Worm (Caenorhabditis elegans): ENCODE results near the gene cct-5.

cct-5 gene

ce11 chrIII:4506140-4506539, 1.8 kb downstream of the cct-5 start:
- TF ChIP-seq ztf-23 (GFP tag; IDR thresholded peaks at IDR 0.05) (no peak), ref-1 (GFP tag; conservative IDR thresholded peaks at IDR 0.05) (no peak), klf-2 (GFP tag; conservative IDR thresholded peaks at IDR 0.05) (no peak), flt-1 (GFP tag; IDR thresholded peaks at IDR 0.05) (no peak), med-1 (GFP tag; optimal IDR thresholded peaks at IDR 0.05; ENCODE audit: insufficient read depth) (no peak), ztf-29 (GFP tag; IDR thresholded peaks at IDR 0.05) (no peak), cog-1 (tag; optimal IDR thresholded peaks at IDR 0.05) (no peak), tab-1 (GFP tag; IDR thresholded peaks at IDR 0.05) (no peak), T22C8.4 (GFP tag; IDR thresholded peaks at IDR 0.05) (no peak)

- no peak for TF ChIP-seq ztf-23 (GFP tag; IDR thresholded peaks at IDR 0.05)
Measured at ce11 chrIII:4505726-4506125, 2.2 kb downstream of the cct-5 start.

- TF ChIP-seq ref-1 (GFP tag; conservative IDR thresholded peaks at IDR 0.05): no peak
- no peak for TF ChIP-seq T22C8.4 (GFP tag; IDR thresholded peaks at IDR 0.05)
- no peak for TF ChIP-seq cog-1 (tag; optimal IDR thresholded peaks at IDR 0.05)
- no peak for TF ChIP-seq ztf-29 (GFP tag; IDR thresholded peaks at IDR 0.05)
- no peak for TF ChIP-seq tab-1 (GFP tag; IDR thresholded peaks at IDR 0.05)
- no peak for TF ChIP-seq med-1 (GFP tag; optimal IDR thresholded peaks at IDR 0.05; ENCODE audit: insufficient read depth)
- TF ChIP-seq ztf-23 (GFP tag; IDR thresholded peaks at IDR 0.05): no peak
- no peak for TF ChIP-seq flt-1 (GFP tag; IDR thresholded peaks at IDR 0.05)
- TF ChIP-seq klf-2 (GFP tag; conservative IDR thresholded peaks at IDR 0.05): no peak
Measured at ce11 chrIII:4504934-4505484, 2.9 kb downstream of the cct-5 start.

ce11 chrIII:4504358-4504757, 3.6 kb downstream of the cct-5 start:
- no peak for TF ChIP-seq ref-1 (GFP tag; conservative IDR thresholded peaks at IDR 0.05)
- TF ChIP-seq klf-2 (GFP tag; conservative IDR thresholded peaks at IDR 0.05): no peak
- no peak for TF ChIP-seq ztf-23 (GFP tag; IDR thresholded peaks at IDR 0.05)
- no peak for TF ChIP-seq ztf-29 (GFP tag; IDR thresholded peaks at IDR 0.05)
- no peak for TF ChIP-seq tab-1 (GFP tag; IDR thresholded peaks at IDR 0.05)
- no peak for TF ChIP-seq flt-1 (GFP tag; IDR thresholded peaks at IDR 0.05)

ce11 chrIII:4502559-4503240, 5.2 kb downstream of the cct-5 start:
- TF ChIP-seq klf-2 (GFP tag; conservative IDR thresholded peaks at IDR 0.05): no peak
- TF ChIP-seq T22C8.4 (GFP tag; IDR thresholded peaks at IDR 0.05): no peak
- TF ChIP-seq ztf-23 (GFP tag; IDR thresholded peaks at IDR 0.05): no peak
- TF ChIP-seq flt-1 (GFP tag; IDR thresholded peaks at IDR 0.05): peak; percentile 60
- no peak for TF ChIP-seq ref-1 (GFP tag; conservative IDR thresholded peaks at IDR 0.05)
- no peak for TF ChIP-seq tab-1 (GFP tag; IDR thresholded peaks at IDR 0.05)
- TF ChIP-seq ztf-29 (GFP tag; IDR thresholded peaks at IDR 0.05): peak; percentile 20; the same call in 1 of the 2 replicates
- TF ChIP-seq cog-1 (tag; optimal IDR thresholded peaks at IDR 0.05): peak; percentile 28
- no peak for TF ChIP-seq med-1 (GFP tag; optimal IDR thresholded peaks at IDR 0.05; ENCODE audit: insufficient read depth)

- TF ChIP-seq ref-1 (GFP tag; conservative IDR thresholded peaks at IDR 0.05): no peak
- no peak for TF ChIP-seq T22C8.4 (GFP tag; IDR thresholded peaks at IDR 0.05)
- no peak for TF ChIP-seq ztf-29 (GFP tag; IDR thresholded peaks at IDR 0.05)
- no peak for TF ChIP-seq med-1 (GFP tag; optimal IDR thresholded peaks at IDR 0.05; ENCODE audit: insufficient read depth)
- no peak for TF ChIP-seq tab-1 (GFP tag; IDR thresholded peaks at IDR 0.05)
Measured at ce11 chrIII:4498938-4499337, 9.0 kb downstream of the cct-5 start, which contains the start of the genes C07G2.5 and atf-7. Gene C07G2.5, minus strand, starts transcription at chrIII:4499038. Gene atf-7, minus strand, starts transcription at chrIII:4499045.

ce11 chrIII:4496085-4496484, 11.8 kb downstream of the cct-5 start:
- no peak for TF ChIP-seq med-1 (GFP tag; optimal IDR thresholded peaks at IDR 0.05; ENCODE audit: insufficient read depth)
- TF ChIP-seq cog-1 (tag; optimal IDR thresholded peaks at IDR 0.05): no peak
- no peak for TF ChIP-seq ztf-29 (GFP tag; IDR thresholded peaks at IDR 0.05)
- no peak for TF ChIP-seq tab-1 (GFP tag; IDR thresholded peaks at IDR 0.05)
- TF ChIP-seq flt-1 (GFP tag; IDR thresholded peaks at IDR 0.05): no peak
- no peak for TF ChIP-seq ref-1 (GFP tag; conservative IDR thresholded peaks at IDR 0.05)
- no peak for TF ChIP-seq T22C8.4 (GFP tag; IDR thresholded peaks at IDR 0.05)
- TF ChIP-seq klf-2 (GFP tag; conservative IDR thresholded peaks at IDR 0.05): no peak
- no peak for TF ChIP-seq ztf-23 (GFP tag; IDR thresholded peaks at IDR 0.05)

- no peak for TF ChIP-seq cog-1 (tag; optimal IDR thresholded peaks at IDR 0.05)
- no peak for TF ChIP-seq ztf-29 (GFP tag; IDR thresholded peaks at IDR 0.05)
- no peak for TF ChIP-seq tab-1 (GFP tag; IDR thresholded peaks at IDR 0.05)
- no peak for TF ChIP-seq ztf-23 (GFP tag; IDR thresholded peaks at IDR 0.05)
- TF ChIP-seq T22C8.4 (GFP tag; IDR thresholded peaks at IDR 0.05): no peak
- no peak for TF ChIP-seq ref-1 (GFP tag; conservative IDR thresholded peaks at IDR 0.05)
- no peak for TF ChIP-seq flt-1 (GFP tag; IDR thresholded peaks at IDR 0.05)
Measured at ce11 chrIII:4495685-4496084, 12.2 kb downstream of the cct-5 start.

ce11 chrIII:4495250-4495649, 12.7 kb downstream of the cct-5 start:
- TF ChIP-seq klf-2 (GFP tag; conservative IDR thresholded peaks at IDR 0.05) (no peak), med-1 (GFP tag; optimal IDR thresholded peaks at IDR 0.05; ENCODE audit: insufficient read depth) (no peak), cog-1 (tag; optimal IDR thresholded peaks at IDR 0.05) (no peak), flt-1 (GFP tag; IDR thresholded peaks at IDR 0.05) (no peak), ztf-23 (GFP tag; IDR thresholded peaks at IDR 0.05) (no peak), tab-1 (GFP tag; IDR thresholded peaks at IDR 0.05) (no peak), T22C8.4 (GFP tag; IDR thresholded peaks at IDR 0.05) (no peak), ztf-29 (GFP tag; IDR thresholded peaks at IDR 0.05) (no peak)

ce11 chrIII:4494541-4495010, 13.3 kb downstream of the cct-5 start:
- TF ChIP-seq flt-1 (GFP tag; IDR thresholded peaks at IDR 0.05) (no peak), klf-2 (GFP tag; conservative IDR thresholded peaks at IDR 0.05) (no peak), tab-1 (GFP tag; IDR thresholded peaks at IDR 0.05) (no peak), cog-1 (tag; optimal IDR thresholded peaks at IDR 0.05) (no peak), ztf-23 (GFP tag; IDR thresholded peaks at IDR 0.05) (no peak), ztf-29 (GFP tag; IDR thresholded peaks at IDR 0.05) (no peak), med-1 (GFP tag; optimal IDR thresholded peaks at IDR 0.05; ENCODE audit: insufficient read depth) (no peak), T22C8.4 (GFP tag; IDR thresholded peaks at IDR 0.05) (no peak), ref-1 (GFP tag; conservative IDR thresholded peaks at IDR 0.05) (no peak)

All from whole organism, midembryonic.